Fruit fly (Drosophila melanogaster) whole organism, embryonic: Measurements from ENCODE around the gene sesB.
A peak's percentile ranks its signal among the peaks of the same experiment; 100 is the strongest.

ENCODE experiments used
- CG10209 ChIP-seq: fragments of 200-800 bp; sonication (Bioruptor generic); optimal IDR thresholded peaks from 3 replicates; lab custom pipeline; 2017; ENCODE audit warnings: missing biosample characterization, mild to moderate bottlenecking, missing genetic modification characterization, missing genetic modification reagents
- CG1024 ChIP-seq: fragments of 200-800 bp; sonication (Bioruptor generic); IDR thresholded peaks from 2 replicates; pipeline ENCODE4 v1.3.6; 2022; ENCODE audit warnings: missing biosample characterization, missing genetic modification characterization
- CG10366 ChIP-seq: fragments of 200-800 bp; sonication (Bioruptor generic); IDR thresholded peaks from 2 replicates; pipeline ENCODE4 v1.3.6; 2022; ENCODE audit warnings: missing biosample characterization, missing genetic modification characterization
- CG11085 ChIP-seq: fragments of 200-800 bp; sonication (Bioruptor generic); IDR thresholded peaks from 2 replicates; pipeline ENCODE4 v1.3.6; 2022; ENCODE audit warnings: missing biosample characterization, missing genetic modification characterization
- CG11456 ChIP-seq: fragments of 200-800 bp; sonication (Bioruptor generic); IDR thresholded peaks from 3 replicates; pipeline ENCODE4 v1.3.6; 2022; ENCODE audit warnings: missing biosample characterization, missing genetic modification characterization
- CG11695 ChIP-seq: fragments of 200-800 bp; sonication (Bioruptor generic); IDR thresholded peaks from 3 replicates; pipeline ENCODE4 v1.3.6; 2022; ENCODE audit warnings: missing biosample characterization, missing genetic modification characterization
- CG12769 ChIP-seq: fragments of 200-800 bp; sonication (Bioruptor generic); optimal IDR thresholded peaks from 2 replicates; lab custom pipeline; 2019; ENCODE audit warnings: missing biosample characterization, mild to moderate bottlenecking, missing genetic modification characterization, moderate library complexity
- CG12942 ChIP-seq: fragments of 200-800 bp; sonication (Bioruptor generic); optimal IDR thresholded peaks from 3 replicates; lab custom pipeline; 2016; ENCODE audit warnings: missing biosample characterization, missing genetic modification characterization
- CG13424 ChIP-seq: fragments of 200-800 bp; sonication (Bioruptor generic); optimal IDR thresholded peaks from 2 replicates; lab custom pipeline; 2019; ENCODE audit warnings: missing biosample characterization, mild to moderate bottlenecking, missing genetic modification characterization, moderate library complexity
- CG14965 ChIP-seq: fragments of 200-800 bp; sonication (Bioruptor generic); optimal IDR thresholded peaks from 2 replicates; lab custom pipeline; 2016; ENCODE audit warnings: missing biosample characterization, missing genetic modification characterization, borderline replicate concordance
- CG1602 ChIP-seq: fragments of 200-800 bp; sonication (Bioruptor generic); optimal IDR thresholded peaks from 3 replicates; lab custom pipeline; 2016; ENCODE audit warnings: missing biosample characterization, missing genetic modification characterization
- CG2889 ChIP-seq: fragments of 200-800 bp; sonication (Bioruptor generic); IDR thresholded peaks from 3 replicates; pipeline ENCODE4 v1.3.6; 2022; ENCODE audit warnings: missing biosample characterization, missing genetic modification characterization
- CG3065 ChIP-seq: fragments of 200-800 bp; sonication (Bioruptor generic); optimal IDR thresholded peaks from 2 replicates; lab custom pipeline; 2016; ENCODE audit warnings: missing biosample characterization, missing genetic modification characterization
- CG3838 ChIP-seq: fragments of 200-800 bp; sonication (Bioruptor generic); optimal IDR thresholded peaks from 3 replicates; lab custom pipeline; 2016; ENCODE audit warnings: missing biosample characterization, missing genetic modification characterization
- CG4360 ChIP-seq: fragments of 200-800 bp; sonication (Bioruptor generic); IDR thresholded peaks from 2 replicates; pipeline ENCODE4 v1.3.6; 2022; ENCODE audit warnings: missing biosample characterization, missing genetic modification characterization
- CG43689 ChIP-seq: fragments of 200-800 bp; sonication (Bioruptor generic); IDR thresholded peaks from 2 replicates; pipeline ENCODE4 v1.3.6; 2022; ENCODE audit warnings: missing biosample characterization, missing genetic modification characterization
- CG6175 ChIP-seq: fragments of 200-800 bp; sonication (Bioruptor generic); IDR thresholded peaks from 3 replicates; pipeline ENCODE4 v1.3.6; 2022; ENCODE audit warnings: missing biosample characterization, missing genetic modification characterization
- CG6791 ChIP-seq: fragments of 200-800 bp; sonication (Bioruptor generic); IDR thresholded peaks from 3 replicates; pipeline ENCODE4 v1.3.6; 2022; ENCODE audit warnings: missing biosample characterization, missing genetic modification characterization; ENCODE audit not compliant: partially characterized antibody
- CG9727 ChIP-seq: fragments of 200-800 bp; sonication (Bioruptor generic); optimal IDR thresholded peaks from 3 replicates; lab custom pipeline; 2017; ENCODE audit warnings: missing biosample characterization, mild to moderate bottlenecking, missing genetic modification characterization
- Camta ChIP-seq: fragments of 200-800 bp; sonication (Bioruptor generic); optimal IDR thresholded peaks from 2 replicates; lab custom pipeline; 2016; ENCODE audit warnings: missing biosample characterization, missing genetic modification characterization
- Chrac-16 ChIP-seq: fragments of 200-800 bp; sonication (Bioruptor generic); optimal IDR thresholded peaks from 3 replicates; lab custom pipeline; 2016; ENCODE audit warnings: missing biosample characterization, missing genetic modification characterization
- Dp ChIP-seq: fragments of 200-800 bp; sonication (Bioruptor generic); optimal IDR thresholded peaks from 2 replicates; lab custom pipeline; 2018; ENCODE audit warnings: missing biosample characterization, mild to moderate bottlenecking, missing genetic modification characterization, moderate library complexity
- Drgx ChIP-seq: fragments of 200-800 bp; sonication (Bioruptor generic); IDR thresholded peaks from 2 replicates; pipeline ENCODE4 v1.3.6; 2022; ENCODE audit warnings: missing biosample characterization, missing genetic modification characterization
- Fer1 ChIP-seq: fragments of 200-800 bp; sonication (Bioruptor generic); optimal IDR thresholded peaks from 2 replicates; lab custom pipeline; 2017; ENCODE audit warnings: missing biosample characterization, mild to moderate bottlenecking, missing genetic modification characterization
- HLH4C ChIP-seq: fragments of 200-800 bp; sonication (Bioruptor generic); IDR thresholded peaks from 3 replicates; pipeline ENCODE4 v1.3.6; 2022; ENCODE audit warnings: missing biosample characterization, missing genetic modification characterization; ENCODE audit not compliant: partially characterized antibody
- Hsf ChIP-seq: fragments of 200-800 bp; sonication (Bioruptor generic); optimal IDR thresholded peaks from 3 replicates; lab custom pipeline; 2016; ENCODE audit warnings: missing biosample characterization, missing genetic modification characterization
- MTF-1 ChIP-seq: fragments of 200-800 bp; sonication (Bioruptor generic); optimal IDR thresholded peaks from 2 replicates; lab custom pipeline; 2018; ENCODE audit warnings: missing biosample characterization, mild to moderate bottlenecking, missing genetic modification characterization, borderline replicate concordance
- Mes4 ChIP-seq: fragments of 200-800 bp; sonication (Bioruptor generic); optimal IDR thresholded peaks from 2 replicates; lab custom pipeline; 2016; ENCODE audit warnings: missing biosample characterization, missing genetic modification characterization
- Pdp1 ChIP-seq, 2 experiments: fragments of 200-800 bp; sonication (Bioruptor generic); optimal IDR thresholded peaks; 3 replicates each; lab custom pipeline; 2016; ENCODE audit warnings: missing biosample characterization in 2 of 2, missing genetic modification characterization in 2 of 2, mild to moderate bottlenecking in 1 of 2, moderate library complexity in 1 of 2
- ash1 ChIP-seq: fragments of 200-800 bp; sonication (Bioruptor generic); optimal IDR thresholded peaks from 2 replicates; lab custom pipeline; 2018; ENCODE audit warnings: missing biosample characterization, mild to moderate bottlenecking, missing genetic modification characterization
- bcd ChIP-seq: fragments of 200-800 bp; sonication (Bioruptor generic); optimal IDR thresholded peaks from 2 replicates; lab custom pipeline; 2017; ENCODE audit warnings: missing biosample characterization, mild to moderate bottlenecking, missing genetic modification characterization
- crc ChIP-seq: fragments of 200-800 bp; sonication (Bioruptor generic); optimal IDR thresholded peaks from 2 replicates; lab custom pipeline; 2016; ENCODE audit warnings: missing biosample characterization, missing genetic modification characterization
- dysf ChIP-seq: fragments of 200-800 bp; sonication (Bioruptor generic); IDR thresholded peaks from 3 replicates; pipeline ENCODE4 v1.3.6; 2022; ENCODE audit warnings: missing biosample characterization, missing genetic modification characterization
- ewg ChIP-seq: fragments of 200-800 bp; sonication (Bioruptor generic); optimal IDR thresholded peaks from 3 replicates; lab custom pipeline; 2017; ENCODE audit warnings: mild to moderate bottlenecking, missing biosample characterization, missing genetic modification reagents, missing genetic modification characterization
- gt ChIP-seq: fragments of 200-800 bp; sonication (Bioruptor generic); IDR thresholded peaks from 2 replicates; pipeline ENCODE4 v1.3.6; 2022; ENCODE audit warnings: missing biosample characterization, missing genetic modification characterization
- ham ChIP-seq: fragments of 200-800 bp; sonication (Bioruptor generic); IDR thresholded peaks from 2 replicates; pipeline ENCODE4 v1.3.6; 2022; ENCODE audit warnings: missing biosample characterization, missing genetic modification characterization
- hb ChIP-seq: fragments of 200-800 bp; sonication (Bioruptor generic); IDR thresholded peaks from 3 replicates; pipeline ENCODE4 v1.3.6; 2022; ENCODE audit warnings: missing biosample characterization, missing genetic modification characterization; ENCODE audit not compliant: partially characterized antibody
- ind ChIP-seq: fragments of 200-800 bp; sonication (Bioruptor generic); optimal IDR thresholded peaks from 3 replicates; lab custom pipeline; 2016; ENCODE audit warnings: missing biosample characterization, missing genetic modification characterization
- ken ChIP-seq: fragments of 200-800 bp; sonication (Bioruptor generic); IDR thresholded peaks from 3 replicates; pipeline ENCODE4 v1.3.6; 2022; ENCODE audit warnings: missing biosample characterization, missing genetic modification characterization
- lmd ChIP-seq: fragments of 200-800 bp; sonication (Bioruptor generic); IDR thresholded peaks from 2 replicates; pipeline ENCODE4 v1.3.6; 2022; ENCODE audit warnings: missing biosample characterization, missing genetic modification characterization
- onecut ChIP-seq: fragments of 200-800 bp; sonication (Bioruptor generic); IDR thresholded peaks from 2 replicates; pipeline ENCODE4 v1.3.6; 2022; ENCODE audit warnings: missing biosample characterization, missing genetic modification characterization
- pb ChIP-seq: fragments of 200-800 bp; sonication (Bioruptor generic); optimal IDR thresholded peaks from 3 replicates; lab custom pipeline; 2016; ENCODE audit warnings: missing biosample characterization, missing genetic modification characterization
- sisA ChIP-seq: fragments of 200-800 bp; sonication (Bioruptor generic); IDR thresholded peaks from 2 replicates; pipeline ENCODE4 v1.3.6; 2022; ENCODE audit warnings: missing biosample characterization, missing genetic modification characterization
- so ChIP-seq: fragments of 200-800 bp; sonication (Bioruptor generic); IDR thresholded peaks from 3 replicates; pipeline ENCODE4 v1.3.6; 2022; ENCODE audit warnings: missing biosample characterization, missing genetic modification characterization
- sr ChIP-seq: fragments of 200-800 bp; sonication (Bioruptor generic); IDR thresholded peaks from 3 replicates; pipeline ENCODE4 v1.3.6; 2022; ENCODE audit warnings: missing biosample characterization, missing genetic modification characterization
- tgo ChIP-seq: fragments of 200-800 bp; sonication (Bioruptor generic); IDR thresholded peaks from 3 replicates; pipeline ENCODE4 v1.3.6; 2022; ENCODE audit warnings: missing biosample characterization, missing genetic modification characterization
- trem ChIP-seq: fragments of 200-800 bp; optimal IDR thresholded peaks from 3 replicates; lab custom pipeline; 2019; ENCODE audit warnings: missing biosample characterization, mild to moderate bottlenecking, missing genetic modification characterization, moderate library complexity
- unpg ChIP-seq: fragments of 200-800 bp; sonication (Bioruptor generic); optimal IDR thresholded peaks from 3 replicates; lab custom pipeline; 2018; ENCODE audit warnings: missing biosample characterization, mild to moderate bottlenecking, missing genetic modification characterization, moderate library complexity

The sesB gene

dm6 chrX:10771856-10772592 lies 14.7 kb downstream of the sesB start, which contains the start of gene CG15211 (continued):
- TF ChIP-seq sr (GFP tag; lab: Robert Waterston, UW) (peak; percentile 80), Camta (GFP tag; lab: Kevin White, UChicago) (peak; percentile 8), trem (tag; lab: Kevin White, UChicago) (peak; percentile 57), CG9727 (peak; percentile 68), crc (GFP tag; lab: Kevin White, UChicago) (no peak), CG43689 (GFP tag; lab: Robert Waterston, UW) (no peak), tgo (GFP tag; lab: Robert Waterston, UW) (peak; percentile 54), CG4360 (GFP tag; lab: Robert Waterston, UW) (no peak), CG2889 (GFP tag; lab: Robert Waterston, UW) (no peak), Hsf (GFP tag; lab: Kevin White, UChicago) (peak; percentile 21), CG14965 (no peak), CG11456 (no peak; the same call in 2 of the 3 replicates), CG11695 (GFP tag; lab: Robert Waterston, UW) (peak; percentile 70; the same call in 2 of the 3 replicates), CG1024 (no peak)

DNA sequence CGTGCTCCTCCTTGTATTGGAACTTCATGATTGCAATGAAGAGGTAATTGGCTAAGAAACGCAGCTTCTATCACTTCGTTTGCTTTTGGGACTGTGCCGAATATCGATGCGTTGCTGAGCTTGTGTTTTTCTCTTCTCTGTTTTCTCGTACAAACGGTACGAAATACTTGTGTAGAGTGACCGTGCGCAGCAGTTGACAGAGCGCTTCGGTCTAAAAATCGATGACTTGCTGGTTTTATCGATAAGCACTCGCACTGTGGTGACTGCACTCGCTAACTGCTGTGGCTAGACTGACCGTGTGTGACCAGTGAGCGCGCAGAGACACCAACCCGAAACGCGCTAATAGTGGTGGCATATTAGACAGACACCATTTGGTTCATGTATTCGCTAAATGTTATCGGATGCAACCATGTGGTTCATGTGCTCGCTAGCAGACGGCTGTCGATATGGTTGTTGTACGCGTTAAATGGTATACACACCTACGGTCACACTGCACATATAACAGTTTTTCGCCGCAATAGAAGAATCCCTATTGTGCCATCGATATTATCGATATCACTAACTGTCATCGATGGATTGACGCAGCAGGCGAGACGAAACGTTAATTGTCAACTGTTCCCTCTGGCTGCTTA lies 18.6 kb downstream of the sesB start, which contains the start of the genes Atg8a and BTBD9:
Gene Atg8a (minus strand): TSS at position 296 of the 632 bp plus-strand sequence.
Gene BTBD9 (plus strand): TSS at position 495 of the 632 bp plus-strand sequence.
- TF ChIP-seq HLH4C (GFP tag; lab: Robert Waterston, UW): peak; percentile 82
- no peak for TF ChIP-seq CG11085
- TF ChIP-seq CG1602 (GFP tag; lab: Kevin White, UChicago): no peak
- TF ChIP-seq MTF-1 (GFP tag; lab: Kevin White, UChicago): peak; percentile 47
- peak in 1 of 2 experiments; percentile 74 for TF ChIP-seq Pdp1 (GFP tag; optimal IDR thresholded peaks at IDR 0.05; lab: Kevin White, UChicago)
- no peak for TF ChIP-seq onecut (GFP tag; lab: Robert Waterston, UW)
- TF ChIP-seq CG6791: peak; percentile 80; the same call in 2 of the 3 replicates
- TF ChIP-seq CG10366: 0 out of 2 replicates have a peak, but pooled peaks have one; percentile 12
- peak; percentile 16 for TF ChIP-seq CG13424 (tag; lab: Kevin White, UChicago)
- TF ChIP-seq CG6175: no peak
- peak; percentile 9 for TF ChIP-seq CG12942 (GFP tag; lab: Kevin White, UChicago)
- peak; percentile 24 for TF ChIP-seq ewg (GFP tag; lab: Kevin White, UChicago)
- peak; percentile 6 for TF ChIP-seq ind (GFP tag; lab: Kevin White, UChicago)
- peak; percentile 31; the same call in 1 of the 2 replicates for TF ChIP-seq lmd
- TF ChIP-seq unpg (GFP tag; lab: Kevin White, UChicago): no peak
- no peak for TF ChIP-seq ham (GFP tag; lab: Robert Waterston, UW)
- no peak for TF ChIP-seq Chrac-16
- TF ChIP-seq hb (GFP tag; lab: Robert Waterston, UW): peak; percentile 43; the same call in 2 of the 3 replicates
- TF ChIP-seq so (GFP tag; lab: Robert Waterston, UW): peak; percentile 23; the same call in 1 of the 3 replicates
- peak; percentile 32; the same call in 1 of the 3 replicates for TF ChIP-seq dysf (GFP tag; lab: Robert Waterston, UW)
- no peak for TF ChIP-seq CG3838 (GFP tag; lab: Kevin White, UChicago)
- peak; percentile 25 for TF ChIP-seq bcd
- TF ChIP-seq Fer1: peak; percentile 25
- TF ChIP-seq ash1 (GFP tag; lab: Kevin White, UChicago): no peak
- TF ChIP-seq Dp (GFP tag; lab: Kevin White, UChicago): peak; percentile 64
- TF ChIP-seq Drgx (GFP tag; lab: Robert Waterston, UW): no peak
- no peak for TF ChIP-seq pb
- peak; percentile 72 for TF ChIP-seq CG12769 (tag; lab: Kevin White, UChicago)
- TF ChIP-seq CG3065 (GFP tag; lab: Kevin White, UChicago): no peak
- peak; percentile 29 for TF ChIP-seq Mes4 (GFP tag; lab: Kevin White, UChicago)
- TF ChIP-seq gt (GFP tag; lab: Robert Waterston, UW): no peak
- TF ChIP-seq CG10209: peak; percentile 29
- TF ChIP-seq sisA: no peak
- no peak for TF ChIP-seq ken (GFP tag; lab: Robert Waterston, UW)
